Worm (Caenorhabditis elegans): Measurements from ENCODE around the gene srg-24.

DNA sequence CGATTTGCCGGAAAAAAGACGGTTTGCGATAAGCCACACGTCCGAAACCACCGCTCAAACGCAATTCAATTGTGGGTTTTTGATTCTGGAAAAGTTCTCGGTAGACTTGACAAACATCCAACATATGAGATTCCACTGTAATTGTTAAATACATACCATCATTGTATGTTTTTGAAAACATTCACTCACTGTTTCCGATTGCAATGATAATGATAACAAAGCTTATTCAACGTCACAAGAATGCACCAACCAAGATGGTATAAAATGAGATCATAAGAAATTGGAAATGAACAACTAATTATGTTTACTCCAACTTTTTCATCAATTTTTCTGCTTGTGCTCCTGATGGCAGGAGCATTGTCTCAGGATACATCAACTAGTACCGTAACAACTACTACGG lies 5.3 kb upstream of the srg-24 start, which contains the start of gene clec-122:
- no peak for TF ChIP-seq B0261.1 (tag; optimal IDR thresholded peaks at IDR 0.05)
- TF ChIP-seq ama-1 (optimal IDR thresholded peaks at IDR 0.05) = no peak
- TF ChIP-seq ama-1 (GFP tag; optimal IDR thresholded peaks at IDR 0.05) = no peak
- no peak for TF ChIP-seq ceh-27 (GFP tag; optimal IDR thresholded peaks at IDR 0.05)
- TF ChIP-seq unc-62 (GFP tag; optimal IDR thresholded peaks at IDR 0.05) = no peak
- no peak for TF ChIP-seq madf-10 (tag; optimal IDR thresholded peaks at IDR 0.05)
- no peak for TF ChIP-seq madf-3 (GFP tag; IDR thresholded peaks at IDR 0.05)
- TF ChIP-seq Y56A3A.18 (GFP tag; IDR thresholded peaks at IDR 0.05) = no peak

All from whole organism, young adult.